Worm (Caenorhabditis elegans) whole organism, late embryonic: ENCODE measurements around the gene pccb-1.

Source experiments
- C08G9.2 ChIP-seq: sonication (generic microtip); optimal IDR thresholded peaks from 2 replicates; lab custom pipeline; 2016; ENCODE audit warnings: mild to moderate bottlenecking, missing genetic modification characterization, moderate library complexity, missing compliant biosample characterization
- F13H6.1 ChIP-seq: sonication (generic microtip); optimal IDR thresholded peaks from 2 replicates; lab custom pipeline; 2016; ENCODE audit warnings: missing genetic modification characterization, missing compliant biosample characterization
- K02D7.2 ChIP-seq: sonication (generic microtip); optimal IDR thresholded peaks from 2 replicates; lab custom pipeline; 2017; ENCODE audit warnings: mild to moderate bottlenecking, missing genetic modification characterization, missing compliant biosample characterization
- K09A11.1 ChIP-seq: sonication (generic microtip); optimal IDR thresholded peaks from 2 replicates; lab custom pipeline; 2017; ENCODE audit warnings: antibody characterized with exemption, mild to moderate bottlenecking, missing genetic modification characterization, missing compliant biosample characterization; ENCODE audit not compliant: insufficient read depth
- T23F11.4 ChIP-seq: fragments of 200-800 bp; sonication (Bioruptor generic); optimal IDR thresholded peaks from 2 replicates; lab custom pipeline; 2018; ENCODE audit warnings: mild to moderate bottlenecking, missing genetic modification characterization, missing compliant biosample characterization
- ahr-1 ChIP-seq: sonication (generic microtip); optimal IDR thresholded peaks from 2 replicates; lab custom pipeline; 2016; ENCODE audit warnings: missing genetic modification characterization, missing compliant biosample characterization
- ama-1 ChIP-seq: fragments of 150-350 bp; optimal IDR thresholded peaks from 2 replicates; lab custom pipeline; 2014
- ceh-14 ChIP-seq: sonication (generic microtip); optimal IDR thresholded peaks from 2 replicates; lab custom pipeline; 2016; ENCODE audit warnings: missing genotype, missing genetic modification characterization, missing compliant biosample characterization
- ceh-2 ChIP-seq: sonication (generic microtip); optimal IDR thresholded peaks from 2 replicates; lab custom pipeline; 2016; ENCODE audit warnings: missing genotype, missing genetic modification characterization, missing compliant biosample characterization
- ceh-24 ChIP-seq: sonication (generic microtip); optimal IDR thresholded peaks from 2 replicates; lab custom pipeline; 2016; ENCODE audit warnings: mild to moderate bottlenecking, missing genetic modification characterization, missing compliant biosample characterization
- ceh-31 ChIP-seq: sonication (generic microtip); optimal IDR thresholded peaks from 2 replicates; lab custom pipeline; 2016; ENCODE audit warnings: missing genetic modification characterization, missing compliant biosample characterization
- ceh-34 ChIP-seq: sonication (generic microtip); optimal IDR thresholded peaks from 2 replicates; lab custom pipeline; 2016; ENCODE audit warnings: mild to moderate bottlenecking, missing genetic modification characterization, missing compliant biosample characterization
- ceh-45 ChIP-seq: fragments of 200-800 bp; sonication (Bioruptor generic); IDR thresholded peaks from 2 replicates; pipeline ENCODE4 v1.3.6; 2022; ENCODE audit warnings: missing genetic modification reagents, missing genetic modification characterization, missing compliant biosample characterization
- ceh-48 ChIP-seq: sonication (generic microtip); optimal IDR thresholded peaks from 2 replicates; lab custom pipeline; 2016; ENCODE audit warnings: missing genetic modification characterization, inconsistent platforms, missing compliant biosample characterization
- ceh-6 ChIP-seq: fragments of 200-800 bp; sonication (Bioruptor generic); optimal IDR thresholded peaks from 2 replicates; lab custom pipeline; 2018; ENCODE audit warnings: mild to moderate bottlenecking, missing genetic modification characterization, missing compliant biosample characterization
- che-1 ChIP-seq: sonication (generic microtip); optimal IDR thresholded peaks from 2 replicates; lab custom pipeline; 2016; ENCODE audit warnings: mild to moderate bottlenecking, missing genetic modification characterization, missing compliant biosample characterization
- dmd-4 ChIP-seq: sonication (generic microtip); optimal IDR thresholded peaks from 2 replicates; lab custom pipeline; 2016; ENCODE audit warnings: borderline replicate concordance, missing genetic modification characterization, missing compliant biosample characterization
- elt-2 ChIP-seq: sonication (generic microtip); optimal IDR thresholded peaks from 2 replicates; lab custom pipeline; 2016; ENCODE audit warnings: missing genetic modification reagents, missing genetic modification characterization, missing compliant biosample characterization
- elt-4 ChIP-seq: sonication (generic microtip); optimal IDR thresholded peaks from 2 replicates; lab custom pipeline; 2016; ENCODE audit warnings: missing genetic modification characterization, missing compliant biosample characterization
- ets-4 ChIP-seq: sonication (generic microtip); optimal IDR thresholded peaks from 2 replicates; lab custom pipeline; 2016; ENCODE audit warnings: missing genetic modification characterization, missing compliant biosample characterization
- eyg-1 ChIP-seq: sonication (generic microtip); optimal IDR thresholded peaks from 2 replicates; lab custom pipeline; 2016; ENCODE audit warnings: missing genotype, missing genetic modification characterization, missing compliant biosample characterization
- fkh-10 ChIP-seq: fragments of 150-350 bp; optimal IDR thresholded peaks from 2 replicates; lab custom pipeline; 2014; ENCODE audit warnings: missing biosample characterization, missing genetic modification reagents, missing genetic modification characterization
- fkh-6 ChIP-seq: sonication (generic microtip); optimal IDR thresholded peaks from 2 replicates; lab custom pipeline; 2016; ENCODE audit warnings: missing genetic modification characterization, missing compliant biosample characterization
- hlh-13 ChIP-seq: fragments of 200-800 bp; sonication (Bioruptor generic); optimal IDR thresholded peaks from 2 replicates; lab custom pipeline; 2018; ENCODE audit warnings: mild to moderate bottlenecking, missing genetic modification characterization, missing compliant biosample characterization
- hlh-30 ChIP-seq: sonication (generic microtip); optimal IDR thresholded peaks from 2 replicates; lab custom pipeline; 2017; ENCODE audit warnings: antibody characterized with exemption, missing genetic modification characterization, missing compliant biosample characterization; ENCODE audit not compliant: insufficient read depth
- hlh-8 ChIP-seq: sonication (generic microtip); optimal IDR thresholded peaks from 2 replicates; lab custom pipeline; 2016; ENCODE audit warnings: missing genotype, missing genetic modification characterization, missing compliant biosample characterization
- lin-11 ChIP-seq: fragments of 200-800 bp; sonication (Bioruptor generic); optimal IDR thresholded peaks from 2 replicates; lab custom pipeline; 2018; ENCODE audit warnings: mild to moderate bottlenecking, missing genetic modification characterization, missing compliant biosample characterization
- mec-3 ChIP-seq: sonication (generic microtip); optimal IDR thresholded peaks from 2 replicates; lab custom pipeline; 2016; ENCODE audit warnings: borderline replicate concordance, missing genetic modification characterization, missing compliant biosample characterization
- nfya-1 ChIP-seq: sonication (generic microtip); optimal IDR thresholded peaks from 2 replicates; lab custom pipeline; 2017; ENCODE audit warnings: missing genetic modification characterization, mild to moderate bottlenecking, missing compliant biosample characterization, antibody characterized with exemption, moderate library complexity
- nhr-232 ChIP-seq: sonication (generic microtip); optimal IDR thresholded peaks from 2 replicates; lab custom pipeline; 2016; ENCODE audit warnings: missing genetic modification characterization, missing compliant biosample characterization
- odd-2 ChIP-seq: sonication (generic microtip); optimal IDR thresholded peaks from 2 replicates; lab custom pipeline; 2017; ENCODE audit warnings: antibody characterized with exemption, mild to moderate bottlenecking, missing genetic modification characterization, missing compliant biosample characterization
- pax-1 ChIP-seq: fragments of 150-350 bp; optimal IDR thresholded peaks from 2 replicates; lab custom pipeline; 2014; ENCODE audit warnings: missing biosample characterization, missing genetic modification characterization
- pha-4 ChIP-seq: fragments of 150-350 bp; optimal IDR thresholded peaks from 2 replicates; lab custom pipeline; 2018; ENCODE audit warnings: missing biosample characterization, missing genetic modification reagents, missing genetic modification characterization
- ref-2 ChIP-seq: sonication (generic microtip); optimal IDR thresholded peaks from 2 replicates; lab custom pipeline; 2016; ENCODE audit warnings: missing genetic modification characterization, missing compliant biosample characterization
- rnt-1 ChIP-seq: sonication (generic microtip); optimal IDR thresholded peaks from 2 replicates; lab custom pipeline; 2016; ENCODE audit warnings: missing genetic modification characterization, missing compliant biosample characterization
- syd-9 ChIP-seq: sonication (generic microtip); optimal IDR thresholded peaks from 2 replicates; lab custom pipeline; 2016; ENCODE audit warnings: mild to moderate bottlenecking, missing genetic modification characterization, moderate library complexity, missing compliant biosample characterization
- tbx-2 ChIP-seq: sonication (generic microtip); optimal IDR thresholded peaks from 2 replicates; lab custom pipeline; 2016; ENCODE audit warnings: missing genetic modification characterization, missing compliant biosample characterization
- ttx-3 ChIP-seq: sonication (generic microtip); optimal IDR thresholded peaks from 2 replicates; lab custom pipeline; 2016; ENCODE audit warnings: missing genetic modification reagents, missing genetic modification characterization, missing compliant biosample characterization
- unc-3 ChIP-seq, 2 experiments: fragments of 200-800 bp in 1 of 2; sonication (Bioruptor generic) in 1 of 2; sonication (generic microtip) in 1 of 2; conservative IDR thresholded peaks in 1 of 2; optimal IDR thresholded peaks in 1 of 2; 2 replicates each; pipeline versions ENCODE4 v1.3.6 to Lab custom; 2016 to 2022; ENCODE audit warnings: missing compliant biosample characterization in 2 of 2, missing genetic modification characterization in 2 of 2, missing genetic modification reagents in 1 of 2
- unc-42 ChIP-seq: sonication (generic microtip); optimal IDR thresholded peaks from 2 replicates; lab custom pipeline; 2016; ENCODE audit warnings: missing genotype, missing genetic modification characterization, missing compliant biosample characterization
- ztf-16 ChIP-seq: sonication (generic microtip); optimal IDR thresholded peaks from 2 replicates; lab custom pipeline; 2017; ENCODE audit warnings: missing genetic modification characterization, missing compliant biosample characterization

pccb-1 gene

ce11 chrX:3067052-3067451 lies 22.3 kb upstream of the pccb-1 start:
- TF ChIP-seq fkh-6 (no peak), F13H6.1 (tag; lab: Kevin White, UChicago) (no peak), ceh-34 (tag; lab: Kevin White, UChicago) (no peak), pax-1 (tag; lab: Kevin White, UChicago) (no peak), unc-42 (tag; lab: Kevin White, UChicago) (no peak), ztf-16 (tag; lab: Kevin White, UChicago) (no peak), odd-2 (tag; lab: Kevin White, UChicago) (no peak), ttx-3 (tag; lab: Kevin White, UChicago) (no peak), mec-3 (tag; lab: Kevin White, UChicago) (no peak), nhr-232 (tag; lab: Kevin White, UChicago) (no peak), eyg-1 (tag; lab: Kevin White, UChicago) (no peak), tbx-2 (tag; lab: Kevin White, UChicago) (no peak), ceh-6 (GFP tag; lab: Kevin White, UChicago) (no peak), T23F11.4 (GFP tag; lab: Kevin White, UChicago) (no peak), hlh-30 (tag; lab: Kevin White, UChicago) (no peak), rnt-1 (tag; lab: Kevin White, UChicago) (no peak), ets-4 (tag; lab: Kevin White, UChicago) (no peak)

- TF ChIP-seq ref-2 (tag; lab: Kevin White, UChicago) = peak; percentile 36
- TF ChIP-seq K09A11.1 (tag; lab: Kevin White, UChicago) = no peak
Observed at ce11 chrX:3070322-3070721, 19.0 kb upstream of the pccb-1 start, which contains the start of gene ceh-31. Gene ceh-31 (minus strand): TSS chrX:3070422.

- TF ChIP-seq pha-4 (tag; lab: Kevin White, UChicago) = no peak
- no peak for TF ChIP-seq unc-3 (GFP tag; conservative IDR thresholded peaks at IDR 0.05; lab: Robert Waterston, UW)
- no peak for TF ChIP-seq unc-3 (tag; optimal IDR thresholded peaks at IDR 0.05; lab: Kevin White, UChicago)
- TF ChIP-seq ceh-24 = no peak
- TF ChIP-seq ceh-14 (tag; lab: Kevin White, UChicago) = no peak
- no peak for TF ChIP-seq lin-11 (tag; lab: Kevin White, UChicago)
- no peak for TF ChIP-seq dmd-4 (tag; lab: Kevin White, UChicago)
Observed at ce11 chrX:3080825-3081224, 8.5 kb upstream of the pccb-1 start, which contains the start of gene twk-16. Gene twk-16 (plus strand): TSS chrX:3081125.

- TF ChIP-seq hlh-13 (GFP tag; lab: Kevin White, UChicago) = no peak
- no peak for TF ChIP-seq ahr-1 (tag; lab: Kevin White, UChicago)
Observed at ce11 chrX:3087245-3087644, 2.1 kb upstream of the pccb-1 start, which contains the start of gene F52E4.5. Gene F52E4.5 (minus strand): TSS chrX:3087345.

- no peak for TF ChIP-seq K02D7.2 (tag; lab: Kevin White, UChicago)
Observed at ce11 chrX:3087647-3088046, 1.7 kb upstream of the pccb-1 start.

ce11 chrX:3089894-3090414 lies 605 bp downstream of the pccb-1 start:
- TF ChIP-seq elt-4 (tag; lab: Kevin White, UChicago) = no peak
- TF ChIP-seq ama-1 (lab: Kevin White, UChicago) = no peak
- no peak for TF ChIP-seq syd-9 (tag; lab: Kevin White, UChicago)
- TF ChIP-seq che-1 (tag; lab: Kevin White, UChicago) = peak; percentile 13
- TF ChIP-seq eyg-1 (tag; lab: Kevin White, UChicago) = no peak
- TF ChIP-seq hlh-8 (tag; lab: Kevin White, UChicago) = no peak
- TF ChIP-seq nfya-1 (tag; lab: Kevin White, UChicago) = peak; percentile 39
- peak; percentile 43 for TF ChIP-seq ceh-31
- peak; percentile 47 for TF ChIP-seq tbx-2 (tag; lab: Kevin White, UChicago)
- TF ChIP-seq fkh-6 = peak; percentile 13
- TF ChIP-seq ceh-2 (tag; lab: Kevin White, UChicago) = no peak
- peak; percentile 69 for TF ChIP-seq elt-2
- no peak for TF ChIP-seq ztf-16 (tag; lab: Kevin White, UChicago)
- no peak for TF ChIP-seq ceh-48 (tag; lab: Kevin White, UChicago)
- TF ChIP-seq C08G9.2 (tag; lab: Kevin White, UChicago) = peak; percentile 17
- TF ChIP-seq ref-2 (tag; lab: Kevin White, UChicago) = no peak
- no peak for TF ChIP-seq nhr-232 (tag; lab: Kevin White, UChicago)
- TF ChIP-seq ceh-6 (GFP tag; lab: Kevin White, UChicago) = no peak
- TF ChIP-seq T23F11.4 (GFP tag; lab: Kevin White, UChicago) = no peak
- TF ChIP-seq fkh-10 (GFP tag; lab: Kevin White, UChicago) = no peak
- TF ChIP-seq ceh-45 (GFP tag; lab: Robert Waterston, UW) = no peak
